Fruit fly (Drosophila melanogaster) whole organism, adult: ENCODE data around the gene CG13659.

ENCODE experiments used
- CG12768 ChIP-seq: fragments of 200-800 bp; sonication (Bioruptor generic); optimal IDR thresholded peaks from 2 replicates; lab custom pipeline; 2017; ENCODE audit warnings: missing biosample characterization, missing genetic modification characterization, mild to moderate bottlenecking, moderate library complexity, missing genetic modification reagents
- CG5204 ChIP-seq: fragments of 200-800 bp; sonication (Bioruptor generic); optimal IDR thresholded peaks from 2 replicates; lab custom pipeline; 2016; ENCODE audit warnings: missing biosample characterization, missing genetic modification characterization
- Clk ChIP-seq: fragments of 200-800 bp; sonication (Bioruptor generic); optimal IDR thresholded peaks from 2 replicates; lab custom pipeline; 2017; ENCODE audit warnings: missing biosample characterization, missing genetic modification characterization
- bab1 ChIP-seq: fragments of 200-800 bp; sonication (Bioruptor generic); optimal IDR thresholded peaks from 3 replicates; lab custom pipeline; 2019; ENCODE audit warnings: missing biosample characterization, mild to moderate bottlenecking, missing genetic modification characterization, moderate library complexity
- cnc ChIP-seq, 2 experiments: fragments of >200 bp; optimal IDR thresholded peaks; 2 replicates each; lab custom pipeline; 2017
- kay ChIP-seq: fragments of 200-800 bp; sonication (Bioruptor generic); peaks from one replicate; lab custom pipeline; 2016; ENCODE audit warnings: missing biosample characterization, missing genetic modification characterization, borderline replicate concordance
- tj ChIP-seq: fragments of 200-800 bp; sonication (Bioruptor generic); optimal IDR thresholded peaks from 3 replicates; lab custom pipeline; 2017; ENCODE audit warnings: missing biosample characterization, mild to moderate bottlenecking, missing genetic modification characterization, moderate library complexity
- toe ChIP-seq: fragments of 200-800 bp; sonication (Bioruptor generic); optimal IDR thresholded peaks from 2 replicates; lab custom pipeline; 2016; ENCODE audit warnings: missing biosample characterization, missing genetic modification characterization

DNA sequence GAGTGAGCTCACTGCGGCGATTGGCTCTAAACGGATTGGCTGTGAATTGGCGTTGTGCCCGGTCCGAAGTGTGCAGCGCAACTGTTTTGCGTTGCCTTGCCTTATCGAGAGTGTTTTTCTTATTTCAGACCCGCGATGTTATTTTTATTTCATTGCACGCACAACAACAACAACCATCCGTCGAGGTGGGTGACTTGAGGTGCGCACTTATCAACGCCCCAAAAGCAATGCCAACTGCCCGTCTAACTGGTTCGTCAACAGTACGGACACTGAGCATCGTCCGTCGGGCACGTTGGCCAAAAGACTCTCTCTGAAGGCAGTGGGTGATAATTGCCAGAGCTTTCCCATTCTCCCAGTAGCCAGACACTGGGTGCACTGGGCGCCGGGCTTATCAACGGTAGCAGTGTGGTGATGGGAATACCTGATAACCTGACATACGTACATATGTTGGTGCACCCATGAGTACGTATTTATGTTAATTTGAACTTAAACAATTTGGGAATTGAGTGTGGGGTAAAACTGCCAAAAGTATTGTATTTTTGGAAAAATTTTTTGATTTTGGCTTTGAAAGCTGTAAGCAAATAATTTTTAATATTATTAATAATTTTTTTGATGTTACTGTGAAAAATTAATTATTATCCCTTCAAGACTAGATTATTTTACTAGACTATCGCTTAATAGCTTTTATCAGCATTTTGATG lies 5.2 kb upstream of the CG13659 start, which contains the start of gene CG31102:
- TF ChIP-seq bab1 = no peak
- peak; percentile 75 for TF ChIP-seq kay (GFP tag; lab: Kevin White, UChicago)
- no peak for TF ChIP-seq tj (GFP tag; lab: Kevin White, UChicago)
- TF ChIP-seq CG12768 (GFP tag; lab: Kevin White, UChicago) = peak; percentile 52
- TF ChIP-seq cnc (optimal IDR thresholded peaks at IDR 0.05; lab: Kevin White, UChicago) = no peak
- no peak for TF ChIP-seq CG5204 (GFP tag; lab: Kevin White, UChicago)
- no peak for TF ChIP-seq Clk
- TF ChIP-seq toe (GFP tag; lab: Kevin White, UChicago) = peak; percentile 31
